Worm (Caenorhabditis elegans): ENCODE results near the gene srh-115.

ce11 chrV:17258244-17258643 lies 2.7 kb downstream of the srh-115 start:
- TF ChIP-seq pqm-1 (tag; optimal IDR thresholded peaks at IDR 0.05) (no peak), zag-1 (tag; optimal IDR thresholded peaks at IDR 0.05) (no peak), ama-1 (optimal IDR thresholded peaks at IDR 0.05) (no peak), mep-1 (tag; optimal IDR thresholded peaks at IDR 0.05) (no peak), nhr-77 (tag; optimal IDR thresholded peaks at IDR 0.05) (no peak), lin-39 (tag; optimal IDR thresholded peaks at IDR 0.05) (no peak), egl-27 (tag; optimal IDR thresholded peaks at IDR 0.05) (no peak), elt-3 (tag; optimal IDR thresholded peaks at IDR 0.05) (no peak), ztf-11 (tag; optimal IDR thresholded peaks at IDR 0.05) (no peak)
